Worm (Caenorhabditis elegans) whole organism, midembryonic: ENCODE data around the gene T25E4.1.
A peak's percentile ranks its signal among the peaks of the same experiment; 100 is the strongest.
"Not testable (repeated sequence)": the region's sequence is repeated elsewhere in the genome, so short reads cannot be mapped to it uniquely, and the experiment has no call there.

Source experiments
- T22C8.4 ChIP-seq: fragments of 200-800 bp; sonication (Bioruptor generic); IDR thresholded peaks from 2 replicates; pipeline ENCODE4 v1.3.6; 2022; ENCODE audit warnings: missing genetic modification characterization, missing compliant biosample characterization
- cog-1 ChIP-seq: sonication (generic microtip); optimal IDR thresholded peaks from 2 replicates; lab custom pipeline; 2016; ENCODE audit warnings: missing genetic modification characterization, missing compliant biosample characterization
- flt-1 ChIP-seq: fragments of 200-800 bp; sonication (Bioruptor generic); IDR thresholded peaks from 2 replicates; pipeline ENCODE4 v1.3.6; 2022; ENCODE audit warnings: missing genetic modification characterization, missing compliant biosample characterization
- klf-2 ChIP-seq: fragments of 200-800 bp; sonication (Bioruptor generic); conservative IDR thresholded peaks from 2 replicates; pipeline ENCODE4 v1.3.6; 2022; ENCODE audit warnings: missing genetic modification reagents, missing genetic modification characterization, missing compliant biosample characterization
- med-1 ChIP-seq: sonication (generic microtip); optimal IDR thresholded peaks from 2 replicates; lab custom pipeline; 2017; ENCODE audit warnings: missing genetic modification characterization, mild to moderate bottlenecking, missing compliant biosample characterization, antibody characterized with exemption, missing genetic modification reagents; ENCODE audit not compliant: insufficient read depth
- ref-1 ChIP-seq: fragments of 200-800 bp; sonication (Bioruptor generic); conservative IDR thresholded peaks from 2 replicates; pipeline ENCODE4 v1.3.6; 2022; ENCODE audit warnings: missing genetic modification reagents, missing genetic modification characterization, missing compliant biosample characterization
- tab-1 ChIP-seq: fragments of 200-800 bp; sonication (Bioruptor generic); IDR thresholded peaks from 2 replicates; pipeline ENCODE4 v1.3.6; 2022; ENCODE audit warnings: missing genetic modification characterization, missing compliant biosample characterization
- ztf-23 ChIP-seq: fragments of 200-800 bp; sonication (Bioruptor generic); IDR thresholded peaks from 2 replicates; pipeline ENCODE4 v1.3.6; 2022; ENCODE audit warnings: missing genetic modification reagents, missing genetic modification characterization, missing compliant biosample characterization
- ztf-29 ChIP-seq: fragments of 200-800 bp; sonication (Bioruptor generic); IDR thresholded peaks from 2 replicates; pipeline ENCODE4 v1.3.6; 2022; ENCODE audit warnings: missing genetic modification reagents, missing genetic modification characterization, missing compliant biosample characterization

T25E4.1 gene

DNA sequence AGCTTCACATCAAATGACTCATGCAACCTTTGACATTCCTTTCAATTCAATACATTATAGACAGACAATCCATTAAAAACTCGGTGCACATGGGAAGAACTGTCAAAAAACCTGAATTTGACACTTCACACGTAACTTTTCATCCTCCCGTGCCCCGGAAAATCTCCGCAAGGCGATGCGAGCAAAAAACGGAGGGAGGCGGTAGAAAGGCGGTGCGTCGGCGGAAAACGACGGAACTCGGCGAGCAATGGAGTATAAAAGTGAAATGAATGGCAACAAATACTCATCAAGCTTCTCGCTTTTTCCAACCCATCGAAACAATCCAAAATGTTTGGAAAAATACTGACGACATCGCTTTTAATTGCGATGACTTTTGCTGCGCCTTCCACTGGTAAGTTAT lies at the start of gene T25E4.1:
Gene T25E4.1, plus strand, starts transcription at position 301 of the 400 bp plus-strand sequence.
- no peak for TF ChIP-seq med-1
- TF ChIP-seq cog-1 (tag; lab: Kevin White, UChicago) = no peak
- TF ChIP-seq ref-1 (GFP tag; lab: Robert Waterston, UW) = no peak

DNA sequence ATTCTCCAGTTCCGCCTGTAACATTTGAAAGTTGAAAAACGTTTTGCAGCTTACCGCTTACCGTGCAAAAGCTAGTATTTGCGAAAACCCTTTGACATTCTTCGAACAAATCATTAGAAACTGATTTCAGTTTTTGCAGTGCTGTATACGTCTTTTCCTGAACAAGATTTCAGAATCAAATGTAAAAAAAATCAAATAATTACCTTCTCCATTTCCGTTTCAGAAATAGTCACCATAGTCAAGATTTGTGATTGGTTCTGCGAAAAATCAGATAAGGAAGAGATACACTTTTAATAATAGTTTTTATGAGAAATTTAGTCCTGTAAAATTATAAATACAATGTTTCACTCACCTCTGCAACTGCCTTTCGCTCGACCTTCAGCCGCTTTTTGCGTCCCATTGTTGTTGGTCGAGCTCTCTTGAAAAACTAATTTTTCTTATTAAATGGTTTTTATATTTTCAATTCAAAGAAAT lies 46.2 kb upstream of the T25E4.1 start, which contains the start of gene C17C3.9:
Gene C17C3.9, minus strand, starts transcription at position 424 of the 474 bp plus-strand sequence.
- TF ChIP-seq tab-1 = no peak
- TF ChIP-seq ztf-29 = no peak
- no peak for TF ChIP-seq med-1
- TF ChIP-seq flt-1 (GFP tag; lab: Robert Waterston, UW) = no peak
- TF ChIP-seq klf-2 (GFP tag; lab: Robert Waterston, UW) = no peak
- TF ChIP-seq ztf-23 (GFP tag; lab: Robert Waterston, UW) = no peak
- no peak for TF ChIP-seq ref-1 (GFP tag; lab: Robert Waterston, UW)
- no peak for TF ChIP-seq cog-1 (tag; lab: Kevin White, UChicago)
- TF ChIP-seq T22C8.4 (GFP tag; lab: Robert Waterston, UW) = no peak

DNA sequence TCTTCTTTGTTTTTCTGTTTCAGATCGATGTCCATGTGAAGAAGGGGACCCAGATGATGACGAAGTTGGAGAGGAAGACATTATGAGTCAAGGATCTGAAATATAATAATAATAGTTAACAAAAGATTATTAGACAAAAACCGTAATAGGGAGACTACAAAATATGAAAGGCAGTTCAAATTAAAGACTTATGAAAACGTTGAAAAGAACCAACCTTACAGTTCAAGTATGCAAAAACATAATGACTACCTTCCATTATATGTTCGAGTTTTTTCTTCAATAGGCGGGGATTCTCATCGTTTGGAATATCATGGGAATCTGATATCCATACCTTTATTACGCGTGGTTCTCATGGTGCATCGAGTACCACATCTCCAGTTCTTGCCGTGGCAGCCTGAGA lies 44.5 kb upstream of the T25E4.1 start, which contains the start of gene hlh-26:
Gene hlh-26, minus strand, starts transcription at position 101 of the 400 bp plus-strand sequence.
- no peak for TF ChIP-seq ztf-23 (GFP tag; lab: Robert Waterston, UW)
- no peak for TF ChIP-seq tab-1
- no peak for TF ChIP-seq ref-1 (GFP tag; lab: Robert Waterston, UW)
- TF ChIP-seq ztf-29 = no peak
- TF ChIP-seq T22C8.4 (GFP tag; lab: Robert Waterston, UW) = no peak
- TF ChIP-seq cog-1 (tag; lab: Kevin White, UChicago) = no peak
- no peak for TF ChIP-seq klf-2 (GFP tag; lab: Robert Waterston, UW)
- no peak for TF ChIP-seq med-1
- no peak for TF ChIP-seq flt-1 (GFP tag; lab: Robert Waterston, UW)

DNA sequence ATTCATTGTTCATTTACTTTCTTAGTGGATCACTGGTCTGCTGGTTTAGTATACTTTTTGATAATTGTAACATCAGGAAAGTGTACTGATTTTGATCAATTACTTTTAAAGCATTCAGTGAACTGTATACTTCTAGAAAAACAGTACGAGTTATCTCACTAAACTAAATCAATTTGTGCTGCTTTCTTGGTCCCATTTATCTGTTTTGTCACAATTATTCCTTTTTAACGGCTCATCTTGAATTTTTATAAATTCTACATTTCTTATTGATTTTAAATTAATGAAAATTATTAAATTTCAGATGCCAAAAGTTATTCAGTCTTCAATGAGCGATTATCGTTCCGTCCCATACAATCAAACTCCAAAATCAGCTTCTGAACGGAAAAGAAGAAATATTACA lies 43.2 kb upstream of the T25E4.1 start, which contains the start of gene hlh-25:
Gene hlh-25, plus strand, starts transcription at position 301 of the 400 bp plus-strand sequence.
- TF ChIP-seq ref-1 (GFP tag; lab: Robert Waterston, UW); tab-1; T22C8.4 (GFP tag; lab: Robert Waterston, UW): not testable (repeated sequence)

DNA sequence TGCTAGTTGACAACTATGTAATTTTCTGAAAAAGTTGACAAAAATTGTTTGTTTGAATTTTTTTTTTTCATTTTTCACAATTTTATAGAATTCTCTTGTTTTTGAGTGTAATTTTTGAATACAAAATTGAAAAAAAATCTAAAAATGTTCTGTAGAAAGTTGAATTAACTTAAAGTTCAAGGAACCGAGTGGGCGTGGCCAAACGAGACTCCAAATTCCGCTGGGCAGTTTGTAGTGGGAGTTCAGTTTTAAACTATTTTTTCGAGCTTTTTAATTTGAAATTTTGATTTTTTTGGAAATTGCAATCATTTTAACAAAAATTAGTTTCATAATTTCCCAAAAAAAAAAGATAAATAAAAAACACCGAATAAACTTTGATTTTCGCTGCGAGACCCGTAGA lies 41.1 kb upstream of the T25E4.1 start:
- TF ChIP-seq ref-1 (GFP tag; lab: Robert Waterston, UW) (no peak), ztf-29 (no peak), cog-1 (tag; lab: Kevin White, UChicago) (no peak), klf-2 (GFP tag; lab: Robert Waterston, UW) (no peak), med-1 (no peak), flt-1 (GFP tag; lab: Robert Waterston, UW) (no peak), tab-1 (no peak), ztf-23 (GFP tag; lab: Robert Waterston, UW) (no peak), T22C8.4 (GFP tag; lab: Robert Waterston, UW) (no peak)

DNA sequence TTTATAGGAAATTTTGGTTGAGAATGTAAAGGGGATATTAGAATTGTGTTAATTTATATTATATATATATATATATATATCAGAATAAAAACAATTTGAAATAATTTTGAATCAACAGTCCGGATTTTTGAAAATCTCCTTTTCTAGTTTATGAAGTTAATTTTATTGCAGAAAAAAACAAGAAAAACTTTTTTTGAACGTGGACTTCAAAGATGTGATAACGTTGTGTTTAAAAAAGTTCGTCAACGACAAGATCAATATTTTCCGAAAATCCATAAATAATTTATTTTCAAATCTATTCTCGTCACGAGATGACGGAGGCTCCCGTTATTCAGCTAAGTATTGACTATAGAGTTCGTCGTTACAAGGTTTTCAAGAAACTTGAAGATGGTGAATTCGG lies 40.6 kb upstream of the T25E4.1 start, which contains the start of gene C17C3.11:
Gene C17C3.11, plus strand, starts transcription at position 301 of the 400 bp plus-strand sequence.
- TF ChIP-seq med-1 (no peak), cog-1 (tag; lab: Kevin White, UChicago) (no peak), tab-1 (no peak), T22C8.4 (GFP tag; lab: Robert Waterston, UW) (no peak), flt-1 (GFP tag; lab: Robert Waterston, UW) (no peak)

DNA sequence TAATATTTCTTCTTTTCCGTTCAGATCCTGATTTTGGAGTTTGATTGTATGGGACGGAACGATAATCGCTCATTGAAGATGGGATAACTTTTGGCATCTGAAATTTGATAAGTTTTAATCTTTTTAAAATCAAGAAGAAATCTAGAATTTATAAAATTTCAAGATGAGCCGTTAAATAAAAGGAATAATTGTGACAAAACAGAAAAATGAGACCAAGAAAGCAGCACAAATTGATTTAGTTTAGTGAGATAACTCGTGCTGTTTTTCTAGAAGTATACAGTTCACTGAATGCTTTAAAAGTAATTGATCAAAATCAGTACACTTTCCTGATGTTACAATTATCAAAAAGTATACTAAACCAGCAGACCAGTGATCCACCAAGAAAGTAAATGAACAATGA lies 38.0 kb upstream of the T25E4.1 start, which contains the start of gene hlh-27:
Gene hlh-27, minus strand, starts transcription at position 101 of the 400 bp plus-strand sequence.
- not testable (repeated sequence) for TF ChIP-seq med-1; tab-1; ref-1 (GFP tag; lab: Robert Waterston, UW)

DNA sequence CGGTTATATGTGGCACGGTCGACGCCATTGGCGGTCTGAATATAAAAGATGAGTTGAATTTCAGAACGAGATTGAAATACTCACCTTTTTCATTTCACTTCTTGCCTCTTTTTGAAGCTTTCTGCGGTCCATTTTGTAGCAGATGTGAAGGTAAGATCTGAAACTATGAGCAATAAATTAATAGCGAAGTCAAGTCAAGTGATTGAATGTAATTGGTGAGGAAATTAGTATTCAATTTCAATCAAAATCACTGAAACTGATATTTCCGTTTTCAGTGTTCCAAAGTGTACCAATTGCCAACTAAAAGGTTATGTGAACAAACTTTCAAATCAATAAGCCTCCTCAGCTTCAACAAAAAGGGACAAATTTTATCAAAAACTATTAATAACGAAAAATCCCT lies 36.5 kb upstream of the T25E4.1 start, which contains the start of gene C17C3.24:
Gene C17C3.24, minus strand, starts transcription at position 101 of the 400 bp plus-strand sequence.
- TF ChIP-seq klf-2 (GFP tag; lab: Robert Waterston, UW) (no peak), flt-1 (GFP tag; lab: Robert Waterston, UW) (no peak), cog-1 (tag; lab: Kevin White, UChicago) (no peak), T22C8.4 (GFP tag; lab: Robert Waterston, UW) (no peak), tab-1 (no peak), ztf-23 (GFP tag; lab: Robert Waterston, UW) (no peak), ztf-29 (no peak)

DNA sequence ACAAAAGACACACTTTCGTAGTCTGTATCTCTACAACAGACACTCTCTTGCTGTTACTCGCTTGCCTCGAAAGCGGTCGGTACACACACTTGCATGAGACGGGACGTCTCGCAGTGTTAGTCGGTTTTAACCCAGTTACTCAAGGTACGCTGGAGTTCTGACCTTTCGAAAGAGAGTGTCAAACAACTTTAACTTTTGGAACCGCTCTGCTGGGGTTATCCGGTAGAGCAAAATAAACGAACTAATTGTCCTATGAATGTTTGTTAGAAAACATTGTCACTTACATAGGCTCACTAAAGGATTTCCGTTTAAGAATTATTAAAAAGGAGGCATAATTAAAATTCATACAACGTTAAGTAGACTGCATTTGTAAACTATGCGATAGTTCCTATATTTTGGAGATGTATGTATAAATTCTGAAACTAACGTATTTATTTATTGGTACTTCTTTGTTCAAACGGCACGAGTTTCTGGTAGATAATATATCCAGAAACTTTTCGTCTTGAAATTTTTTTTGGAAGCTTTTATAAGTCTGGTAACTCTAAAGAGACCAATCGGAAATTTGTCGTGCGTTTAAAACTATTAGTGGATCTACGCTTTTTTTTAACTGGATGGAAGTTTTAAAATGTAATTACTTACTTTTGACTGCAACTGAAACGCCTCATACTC lies 34.5 kb upstream of the T25E4.1 start:
- TF ChIP-seq cog-1 (tag; lab: Kevin White, UChicago) (peak; percentile 95), flt-1 (GFP tag; lab: Robert Waterston, UW) (peak; percentile 93), ztf-23 (GFP tag; lab: Robert Waterston, UW) (peak; percentile 84), ref-1 (GFP tag; lab: Robert Waterston, UW) (peak; percentile 53; the same call in 1 of the 2 replicates), med-1 (peak; percentile 60), tab-1 (peak; percentile 82), T22C8.4 (GFP tag; lab: Robert Waterston, UW) (peak; percentile 64), ztf-29 (0 out of 2 replicates have a peak, but pooled peaks have one; percentile 40), klf-2 (GFP tag; lab: Robert Waterston, UW) (no peak; the same call in none of the 2 replicates)

DNA sequence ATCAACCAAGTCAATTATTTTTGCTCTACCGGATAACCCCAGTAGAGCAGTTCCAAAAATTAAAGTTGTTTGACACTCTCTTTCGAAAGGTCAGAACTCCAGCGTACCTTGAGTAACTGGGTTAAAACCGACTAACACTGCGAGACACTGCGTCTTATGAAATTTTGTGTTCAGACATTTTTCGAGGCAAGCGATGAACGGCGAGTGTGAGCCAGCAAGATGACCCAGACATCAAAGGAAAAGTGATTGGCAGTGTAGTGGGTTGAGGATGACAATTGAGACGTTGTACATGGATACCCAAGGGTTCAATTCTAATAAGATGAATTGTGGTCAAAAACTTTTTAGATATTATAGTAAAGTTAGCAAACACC lies 34.0 kb upstream of the T25E4.1 start:
- TF ChIP-seq klf-2 (GFP tag; lab: Robert Waterston, UW) (no peak), tab-1 (no peak), cog-1 (tag; lab: Kevin White, UChicago) (no peak), med-1 (no peak), flt-1 (GFP tag; lab: Robert Waterston, UW) (no peak), ztf-29 (no peak), T22C8.4 (GFP tag; lab: Robert Waterston, UW) (no peak), ref-1 (GFP tag; lab: Robert Waterston, UW) (no peak), ztf-23 (GFP tag; lab: Robert Waterston, UW) (no peak)
